Worm (Caenorhabditis elegans) whole organism, L1 larva: ENCODE measurements around the gene ztf-7.

Source experiments
- C04F5.9 ChIP-seq: sonication (generic microtip); optimal IDR thresholded peaks from 2 replicates; lab custom pipeline; 2016; ENCODE audit warnings: missing genetic modification characterization, missing compliant biosample characterization
- C34B4.2 ChIP-seq: sonication (generic microtip); optimal IDR thresholded peaks from 2 replicates; lab custom pipeline; 2017; ENCODE audit warnings: mild to moderate bottlenecking, missing genetic modification characterization, missing compliant biosample characterization
- aha-1 ChIP-seq: fragments of 150-350 bp; optimal IDR thresholded peaks from 2 replicates; lab custom pipeline; 2014; ENCODE audit warnings: missing biosample characterization, missing genetic modification characterization
- aly-2 ChIP-seq: fragments of 150-350 bp; optimal IDR thresholded peaks from 2 replicates; lab custom pipeline; 2014; ENCODE audit warnings: missing biosample characterization, missing genetic modification characterization
- ama-1 ChIP-seq: fragments of 150-350 bp; optimal IDR thresholded peaks from 2 replicates; lab custom pipeline; 2014
- blmp-1 ChIP-seq: fragments of 150-350 bp; optimal IDR thresholded peaks from 2 replicates; lab custom pipeline; 2014; ENCODE audit warnings: missing biosample characterization, missing genetic modification characterization
- ceh-90 ChIP-seq: sonication (generic microtip); optimal IDR thresholded peaks from 2 replicates; lab custom pipeline; 2016; ENCODE audit warnings: missing genetic modification characterization, missing compliant biosample characterization
- dpl-1 ChIP-seq, 3 experiments: fragments of 150-350 bp in 2 of 3; sonication (generic microtip) in 1 of 3; optimal IDR thresholded peaks; 2 replicates each; lab custom pipeline; 2014 to 2017; ENCODE audit warnings: missing biosample characterization in 3 of 3, missing genetic modification characterization in 3 of 3, missing genetic modification reagents in 3 of 3
- dsc-1 ChIP-seq: sonication (generic microtip); optimal IDR thresholded peaks from 2 replicates; lab custom pipeline; 2016; ENCODE audit warnings: mild to moderate bottlenecking, missing genetic modification characterization, missing compliant biosample characterization
- efl-1 ChIP-seq, 4 experiments: fragments of 150-350 bp; optimal IDR thresholded peaks in 3 of 4; peaks in 1 of 4; 1 replicate in 1 of 4; 2 replicates in 3 of 4; lab custom pipeline; 2014; ENCODE audit warnings: missing biosample characterization in 2 of 4, missing genetic modification characterization in 2 of 4, missing genetic modification reagents in 2 of 4
- egl-13 ChIP-seq: sonication (generic microtip); optimal IDR thresholded peaks from 2 replicates; lab custom pipeline; 2016; ENCODE audit warnings: missing genotype, missing genetic modification reagents, missing genetic modification characterization, missing compliant biosample characterization
- egl-27 ChIP-seq, 2 experiments: fragments of 150-350 bp in 1 of 2; sonication (generic microtip); optimal IDR thresholded peaks; 3 replicates each; lab custom pipeline; 2017 to 2018; ENCODE audit warnings: missing biosample characterization in 2 of 2, missing genetic modification characterization in 2 of 2, missing genetic modification reagents in 2 of 2
- elt-2 ChIP-seq: sonication (generic microtip); optimal IDR thresholded peaks from 2 replicates; lab custom pipeline; 2016; ENCODE audit warnings: missing genetic modification characterization, mild to moderate bottlenecking, inconsistent platforms, missing compliant biosample characterization, missing genetic modification reagents
- elt-3 ChIP-seq, 6 experiments: fragments of 150-350 bp in 1 of 6; sonication (generic microtip); optimal IDR thresholded peaks; 2 replicates each; lab custom pipeline; 2017 to 2018; ENCODE audit warnings: missing biosample characterization in 6 of 6, missing genetic modification characterization in 6 of 6, inconsistent platforms in 1 of 6
- fkh-8 ChIP-seq: sonication (generic microtip); optimal IDR thresholded peaks from 2 replicates; lab custom pipeline; 2016; ENCODE audit warnings: mild to moderate bottlenecking, missing genetic modification characterization, missing compliant biosample characterization
- fos-1 ChIP-seq: fragments of 150-350 bp; optimal IDR thresholded peaks from 2 replicates; lab custom pipeline; 2014; ENCODE audit warnings: missing biosample characterization, missing genetic modification characterization
- hlh-17 ChIP-seq: fragments of 200-800 bp; sonication (Bioruptor generic); optimal IDR thresholded peaks from 2 replicates; lab custom pipeline; 2018; ENCODE audit warnings: missing genetic modification characterization, mild to moderate bottlenecking, missing compliant biosample characterization, moderate library complexity, borderline replicate concordance
- hlh-4 ChIP-seq: sonication (generic microtip); optimal IDR thresholded peaks from 2 replicates; lab custom pipeline; 2016; ENCODE audit warnings: mild to moderate bottlenecking, missing genetic modification characterization, missing compliant biosample characterization
- isw-1 ChIP-seq: fragments of 200-800 bp; sonication (Bioruptor generic); IDR thresholded peaks from 2 replicates; pipeline ENCODE4 v1.3.6; 2022; ENCODE audit warnings: missing genetic modification characterization, missing compliant biosample characterization
- jun-1 ChIP-seq: fragments of 150-350 bp; optimal IDR thresholded peaks from 2 replicates; lab custom pipeline; 2014; ENCODE audit warnings: missing biosample characterization, missing genetic modification reagents, missing genetic modification characterization
- lir-3 ChIP-seq: sonication (generic microtip); optimal IDR thresholded peaks from 2 replicates; lab custom pipeline; 2016; ENCODE audit warnings: mild to moderate bottlenecking, missing genetic modification characterization, moderate library complexity, missing compliant biosample characterization; ENCODE audit not compliant: poor library complexity
- mdl-1 ChIP-seq, 2 experiments: fragments of 150-350 bp; optimal IDR thresholded peaks; 2 replicates each; lab custom pipeline; 2014 to 2017; ENCODE audit warnings: missing biosample characterization in 2 of 2, missing genetic modification characterization in 2 of 2, inconsistent platforms in 1 of 2
- mef-2 ChIP-seq: fragments of 150-350 bp; optimal IDR thresholded peaks from 2 replicates; lab custom pipeline; 2014; ENCODE audit warnings: missing biosample characterization, missing genetic modification characterization
- mep-1 ChIP-seq: fragments of 150-350 bp; optimal IDR thresholded peaks from 2 replicates; lab custom pipeline; 2014; ENCODE audit warnings: missing biosample characterization, missing genetic modification characterization
- nhr-11 ChIP-seq: fragments of 150-350 bp; optimal IDR thresholded peaks from 2 replicates; lab custom pipeline; 2014; ENCODE audit warnings: missing biosample characterization, missing genetic modification characterization
- nhr-19 ChIP-seq: fragments of 200-800 bp; sonication (Bioruptor generic); conservative IDR thresholded peaks from 2 replicates; pipeline ENCODE4 v1.3.6; 2022; ENCODE audit warnings: missing genetic modification characterization, missing compliant biosample characterization
- nhr-28 ChIP-seq: fragments of 150-350 bp; optimal IDR thresholded peaks from 2 replicates; lab custom pipeline; 2014; ENCODE audit warnings: missing biosample characterization, missing genetic modification characterization
- nhr-71 ChIP-seq: sonication (generic microtip); optimal IDR thresholded peaks from 2 replicates; lab custom pipeline; 2016; ENCODE audit warnings: mild to moderate bottlenecking, missing genetic modification characterization, moderate library complexity, missing compliant biosample characterization
- nhr-76 ChIP-seq: sonication (generic microtip); optimal IDR thresholded peaks from 2 replicates; lab custom pipeline; 2017; ENCODE audit warnings: missing biosample characterization, missing genetic modification characterization
- nhr-84 ChIP-seq: sonication (generic microtip); optimal IDR thresholded peaks from 2 replicates; lab custom pipeline; 2017; ENCODE audit warnings: missing biosample characterization, missing genetic modification characterization
- nhr-90 ChIP-seq: sonication (generic microtip); optimal IDR thresholded peaks from 2 replicates; lab custom pipeline; 2016; ENCODE audit warnings: mild to moderate bottlenecking, missing genetic modification characterization, missing compliant biosample characterization; ENCODE audit not compliant: poor library complexity
- pag-3 ChIP-seq: sonication (generic microtip); optimal IDR thresholded peaks from 2 replicates; lab custom pipeline; 2017; ENCODE audit warnings: missing genetic modification characterization, mild to moderate bottlenecking, missing compliant biosample characterization, antibody characterized with exemption, borderline replicate concordance; ENCODE audit not compliant: insufficient read depth
- snpc-4 ChIP-seq: fragments of 150-350 bp; optimal IDR thresholded peaks from 2 replicates; lab custom pipeline; 2014; ENCODE audit warnings: missing biosample characterization, missing genetic modification characterization
- sup-37 ChIP-seq: fragments of 200-800 bp; sonication (Bioruptor generic); optimal IDR thresholded peaks from 2 replicates; lab custom pipeline; 2018; ENCODE audit warnings: mild to moderate bottlenecking, missing genetic modification characterization, missing compliant biosample characterization
- tbx-2 ChIP-seq: sonication (generic microtip); optimal IDR thresholded peaks from 2 replicates; lab custom pipeline; 2016; ENCODE audit warnings: missing genetic modification characterization, missing compliant biosample characterization
- tlp-1 ChIP-seq: fragments of 150-350 bp; optimal IDR thresholded peaks from 2 replicates; lab custom pipeline; 2014; ENCODE audit warnings: missing biosample characterization, missing genetic modification characterization
- unc-130 ChIP-seq: fragments of 150-350 bp; optimal IDR thresholded peaks from 2 replicates; lab custom pipeline; 2017; ENCODE audit warnings: missing biosample characterization, missing genetic modification characterization, inconsistent platforms
- xbp-1 ChIP-seq: sonication (generic microtip); optimal IDR thresholded peaks from 2 replicates; lab custom pipeline; 2016; ENCODE audit warnings: missing genetic modification characterization, missing compliant biosample characterization
- zip-4 ChIP-seq: fragments of 200-800 bp; sonication (Bioruptor generic); optimal IDR thresholded peaks from 2 replicates; lab custom pipeline; 2018; ENCODE audit warnings: mild to moderate bottlenecking, missing genetic modification characterization, moderate library complexity, missing compliant biosample characterization
- ztf-4 ChIP-seq: fragments of 150-350 bp; optimal IDR thresholded peaks from 2 replicates; lab custom pipeline; 2014; ENCODE audit warnings: missing biosample characterization, missing genetic modification characterization

ztf-7 gene

DNA sequence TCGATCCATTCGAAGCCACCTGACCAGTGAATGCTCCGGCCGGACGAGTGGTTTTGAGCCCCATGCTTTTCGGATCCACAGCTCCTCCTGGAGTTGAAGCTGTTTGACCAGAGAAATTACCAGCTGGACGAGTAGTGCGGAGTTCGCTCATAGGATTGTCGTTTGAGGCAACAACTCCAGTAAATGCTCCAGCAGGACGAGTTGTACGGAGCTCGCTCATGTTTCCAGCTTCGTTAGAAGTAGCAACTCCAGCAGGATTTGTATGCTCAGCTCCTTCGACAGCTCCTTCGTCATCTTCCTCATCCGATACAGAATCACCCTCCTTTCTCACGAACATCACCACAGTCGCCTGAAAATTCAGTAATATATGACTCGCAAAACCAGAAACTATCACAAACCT, 36.0 kb downstream of the ztf-7 start:
- TF ChIP-seq efl-1 (optimal IDR thresholded peaks at IDR 0.05; lab: Kevin White, UChicago) (no peak), efl-1 (GFP tag; optimal IDR thresholded peaks at IDR 0.05 in 1 of 2; lab: Kevin White, UChicago) (peak in 1 of 2 experiments; percentile 84), nhr-19 (GFP tag; lab: Robert Waterston, UW) (no peak), nhr-84 (tag; lab: Kevin White, UChicago) (no peak)

DNA sequence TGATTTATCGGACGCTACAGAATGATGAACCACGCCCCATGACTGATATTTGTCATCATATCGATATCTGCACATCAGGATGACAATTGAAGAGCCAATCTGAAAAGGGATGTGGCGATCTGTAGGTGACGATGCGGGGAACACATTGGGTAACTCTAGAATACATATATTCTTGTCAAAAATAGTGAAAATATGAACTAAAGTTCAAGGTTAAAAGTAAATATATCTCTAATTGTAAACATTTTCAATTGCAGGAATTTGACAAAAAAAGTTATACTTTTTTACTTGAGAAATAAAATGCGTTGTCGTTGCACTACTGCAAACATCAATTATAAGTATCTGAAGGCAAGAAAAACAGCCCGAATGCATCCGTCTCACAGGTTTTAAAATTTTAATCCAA, 36.6 kb downstream of the ztf-7 start, which contains the start of gene F58E6.6:
Gene F58E6.6, minus strand, starts transcription at position 101 of the 400 bp plus-strand sequence.
- TF ChIP-seq egl-13 (tag; lab: Kevin White, UChicago) (no peak), elt-3 (tag; optimal IDR thresholded peaks at IDR 0.05; lab: Kevin White, UChicago) (no peak), ceh-90 (tag; lab: Kevin White, UChicago) (no peak), mef-2 (no peak), mdl-1 (tag; optimal IDR thresholded peaks at IDR 0.05; lab: Kevin White, UChicago) (no peak), isw-1 (GFP tag; lab: Robert Waterston, UW) (no peak), aly-2 (tag; lab: Kevin White, UChicago) (no peak), ama-1 (lab: Kevin White, UChicago) (no peak), elt-2 (tag; lab: Kevin White, UChicago) (no peak), egl-27 (tag; optimal IDR thresholded peaks at IDR 0.05; lab: Kevin White, UChicago) (no peak)

DNA sequence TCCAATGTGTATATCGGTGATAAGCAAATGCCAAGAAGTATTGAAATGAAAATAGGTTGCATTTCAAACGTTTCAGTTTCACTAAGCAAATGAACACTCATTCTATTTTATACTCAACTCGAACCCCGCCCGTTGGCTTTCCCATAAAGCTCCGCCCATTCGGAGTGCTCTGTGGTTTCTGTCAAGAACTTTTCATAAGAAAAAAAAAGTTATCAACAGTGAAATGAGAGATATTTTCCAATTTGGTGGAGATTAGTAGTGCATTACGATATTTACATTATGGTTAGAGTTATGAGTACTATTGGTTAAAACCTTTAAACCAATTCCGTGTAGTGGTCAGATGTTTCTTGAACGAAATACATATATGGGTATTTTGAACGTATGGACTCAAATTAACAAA, 39.2 kb downstream of the ztf-7 start, which contains the start of gene F58E6.4:
Gene F58E6.4, minus strand, starts transcription at position 101 of the 400 bp plus-strand sequence.
- TF ChIP-seq fos-1 (no peak), aha-1 (tag; lab: Kevin White, UChicago) (no peak), elt-3 (tag; optimal IDR thresholded peaks at IDR 0.05; lab: Kevin White, UChicago) (no peak), egl-13 (tag; lab: Kevin White, UChicago) (no peak), dsc-1 (tag; lab: Kevin White, UChicago) (no peak), dpl-1 (GFP tag; optimal IDR thresholded peaks at IDR 0.05; lab: Kevin White, UChicago) (no peak), lir-3 (tag; lab: Kevin White, UChicago) (no peak), nhr-71 (no peak), ztf-4 (no peak), snpc-4 (tag; lab: Kevin White, UChicago) (no peak), pag-3 (no peak), mep-1 (tag; lab: Kevin White, UChicago) (no peak), unc-130 (tag; lab: Kevin White, UChicago) (no peak), sup-37 (no peak), hlh-17 (GFP tag; lab: Kevin White, UChicago) (no peak), nhr-90 (tag; lab: Kevin White, UChicago) (no peak), aly-2 (tag; lab: Kevin White, UChicago) (no peak), hlh-4 (tag; lab: Kevin White, UChicago) (no peak)

DNA sequence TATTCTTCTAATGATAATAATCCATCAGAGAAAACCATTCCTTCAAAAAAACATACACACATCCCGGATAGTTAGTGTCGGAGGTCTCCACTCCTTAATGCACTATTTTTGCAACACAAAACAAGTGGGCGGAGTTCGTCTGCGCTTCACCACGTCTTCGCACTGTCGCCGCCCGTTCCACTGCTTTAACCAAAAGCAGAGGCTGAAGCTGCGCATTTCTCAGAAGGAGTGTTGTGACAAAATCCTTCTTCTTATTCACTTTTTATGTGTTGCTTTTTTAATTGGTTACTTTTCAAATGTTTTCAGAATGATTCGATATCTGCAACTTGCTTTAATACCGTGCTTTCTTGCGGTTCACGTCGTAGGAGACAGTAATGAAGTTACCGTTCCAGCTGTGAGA, 44.6 kb downstream of the ztf-7 start, which contains the start of gene F58E6.13:
Gene F58E6.13, plus strand, starts transcription at position 301 of the 400 bp plus-strand sequence.
- TF ChIP-seq C34B4.2 (no peak), C04F5.9 (tag; lab: Kevin White, UChicago) (no peak), aha-1 (tag; lab: Kevin White, UChicago) (no peak), nhr-76 (no peak), egl-27 (tag; optimal IDR thresholded peaks at IDR 0.05; lab: Kevin White, UChicago) (no peak), nhr-28 (no peak), hlh-17 (GFP tag; lab: Kevin White, UChicago) (no peak), nhr-90 (tag; lab: Kevin White, UChicago) (no peak), xbp-1 (tag; lab: Kevin White, UChicago) (no peak), tlp-1 (tag; lab: Kevin White, UChicago) (no peak), blmp-1 (no peak), tbx-2 (tag; lab: Kevin White, UChicago) (no peak), nhr-11 (tag; lab: Kevin White, UChicago) (no peak), jun-1 (tag; lab: Kevin White, UChicago) (no peak), zip-4 (no peak), nhr-71 (no peak), mep-1 (tag; lab: Kevin White, UChicago) (no peak), fkh-8 (tag; lab: Kevin White, UChicago) (no peak)
